Fruit fly (Drosophila melanogaster): ENCODE results near the gene CG34384.

Gene CG34384

dm6 chr3R:7813981-7814529 lies at the start of gene CG34384:
CG34384 (plus strand) TSS chr3R:7814361.
- TF ChIP-seq pan (optimal IDR thresholded peaks at IDR 0.05) (no peak), CG8478 (optimal IDR thresholded peaks at IDR 0.05) (no peak), Dll (optimal IDR thresholded peaks at IDR 0.05) (no peak), EcR (GFP tag; optimal IDR thresholded peaks at IDR 0.05) (no peak), psq (optimal IDR thresholded peaks at IDR 0.05) (no peak), usp (GFP tag; optimal IDR thresholded peaks at IDR 0.05) (no peak)

dm6 chr3R:7771656-7772055 lies 42.5 kb upstream of the CG34384 start, which contains the start of gene CG11286:
CG11286 (minus strand) TSS chr3R:7771756.
- TF ChIP-seq Dll (optimal IDR thresholded peaks at IDR 0.05): no peak
- no peak for TF ChIP-seq usp (GFP tag; optimal IDR thresholded peaks at IDR 0.05)
- TF ChIP-seq psq (optimal IDR thresholded peaks at IDR 0.05): no peak
- TF ChIP-seq pan (optimal IDR thresholded peaks at IDR 0.05): no peak
- no peak for TF ChIP-seq EcR (GFP tag; optimal IDR thresholded peaks at IDR 0.05)
- TF ChIP-seq CG8478 (optimal IDR thresholded peaks at IDR 0.05): no peak

- TF ChIP-seq psq (optimal IDR thresholded peaks at IDR 0.05) (no peak), usp (GFP tag; optimal IDR thresholded peaks at IDR 0.05) (no peak)
Measured at dm6 chr3R:7779620-7780019, 34.5 kb upstream of the CG34384 start.

dm6 chr3R:7782933-7783686 lies 31.1 kb upstream of the CG34384 start, which contains the start of gene CG18747:
CG18747 (minus strand) TSS chr3R:7783446.
- no peak for TF ChIP-seq CG8478 (optimal IDR thresholded peaks at IDR 0.05)
- no peak for TF ChIP-seq EcR (GFP tag; optimal IDR thresholded peaks at IDR 0.05)
- no peak for TF ChIP-seq usp (GFP tag; optimal IDR thresholded peaks at IDR 0.05)
- TF ChIP-seq psq (optimal IDR thresholded peaks at IDR 0.05): no peak
- no peak for TF ChIP-seq pan (optimal IDR thresholded peaks at IDR 0.05)
- TF ChIP-seq Dll (optimal IDR thresholded peaks at IDR 0.05): no peak

dm6 chr3R:7785784-7786183 lies 28.4 kb upstream of the CG34384 start, which contains the start of gene CG18745:
CG18745 (minus strand) TSS chr3R:7786119.
- TF ChIP-seq usp (GFP tag; optimal IDR thresholded peaks at IDR 0.05): no peak
- TF ChIP-seq EcR (GFP tag; optimal IDR thresholded peaks at IDR 0.05): no peak
- no peak for TF ChIP-seq pan (optimal IDR thresholded peaks at IDR 0.05)
- no peak for TF ChIP-seq CG8478 (optimal IDR thresholded peaks at IDR 0.05)
- TF ChIP-seq psq (optimal IDR thresholded peaks at IDR 0.05): no peak
- TF ChIP-seq Dll (optimal IDR thresholded peaks at IDR 0.05): no peak

- no peak for TF ChIP-seq usp (GFP tag; optimal IDR thresholded peaks at IDR 0.05)
Measured at dm6 chr3R:7787899-7788298, 26.3 kb upstream of the CG34384 start, which contains the start of gene CG18748. CG18748 (minus strand) TSS chr3R:7787923.

dm6 chr3R:7790087-7790486 lies 24.1 kb upstream of the CG34384 start, which contains the start of gene CG18746:
CG18746 (minus strand) TSS chr3R:7790187.
- TF ChIP-seq pan (optimal IDR thresholded peaks at IDR 0.05) (no peak), CG8478 (optimal IDR thresholded peaks at IDR 0.05) (no peak), EcR (GFP tag; optimal IDR thresholded peaks at IDR 0.05) (no peak), psq (optimal IDR thresholded peaks at IDR 0.05) (no peak), usp (GFP tag; optimal IDR thresholded peaks at IDR 0.05) (no peak), Dll (optimal IDR thresholded peaks at IDR 0.05) (no peak)

dm6 chr3R:7790583-7791034 lies 23.6 kb upstream of the CG34384 start, which contains the start of gene CG10086:
CG10086 (plus strand) TSS chr3R:7790633.
- TF ChIP-seq Dll (optimal IDR thresholded peaks at IDR 0.05): no peak
- TF ChIP-seq psq (optimal IDR thresholded peaks at IDR 0.05): no peak
- no peak for TF ChIP-seq usp (GFP tag; optimal IDR thresholded peaks at IDR 0.05)
- TF ChIP-seq CG8478 (optimal IDR thresholded peaks at IDR 0.05): no peak

- TF ChIP-seq Dll (optimal IDR thresholded peaks at IDR 0.05) (peak; percentile 7), usp (GFP tag; optimal IDR thresholded peaks at IDR 0.05) (no peak)
Measured at dm6 chr3R:7793855-7794254, 20.3 kb upstream of the CG34384 start, which contains the start of gene CG2641. CG2641 (plus strand) TSS chr3R:7794069.

dm6 chr3R:7798525-7798924 lies 15.6 kb upstream of the CG34384 start, which contains the start of gene CG18744:
CG18744 (minus strand) TSS chr3R:7798771.
- TF ChIP-seq Dll (optimal IDR thresholded peaks at IDR 0.05) (no peak), CG8478 (optimal IDR thresholded peaks at IDR 0.05) (no peak), EcR (GFP tag; optimal IDR thresholded peaks at IDR 0.05) (no peak), usp (GFP tag; optimal IDR thresholded peaks at IDR 0.05) (no peak), pan (optimal IDR thresholded peaks at IDR 0.05) (no peak), psq (optimal IDR thresholded peaks at IDR 0.05) (no peak)

- no peak for TF ChIP-seq Dll (optimal IDR thresholded peaks at IDR 0.05)
- TF ChIP-seq usp (GFP tag; optimal IDR thresholded peaks at IDR 0.05): no peak
Measured at dm6 chr3R:7802693-7803092, 11.5 kb upstream of the CG34384 start, which contains the start of gene CG3014. CG3014 (minus strand) TSS chr3R:7802793.

dm6 chr3R:7804332-7804731 lies 9.8 kb upstream of the CG34384 start, which contains the start of gene CG18268:
CG18268 (minus strand) TSS chr3R:7804432.
- no peak for TF ChIP-seq EcR (GFP tag; optimal IDR thresholded peaks at IDR 0.05)

Data from whole organism.